Fruit fly (Drosophila melanogaster) whole organism, embryonic: ENCODE measurements around the gene NdufV3.

Experiments used
- B-H1 ChIP-seq: fragments of 200-800 bp; sonication (Bioruptor generic); IDR thresholded peaks from 3 replicates; pipeline ENCODE4 v1.3.6; 2022; ENCODE audit warnings: missing biosample characterization, missing genetic modification characterization
- C15 ChIP-seq: fragments of 200-800 bp; sonication (Bioruptor generic); IDR thresholded peaks from 3 replicates; pipeline ENCODE4 v1.3.6; 2022; ENCODE audit warnings: missing biosample characterization, missing genetic modification characterization
- CG10654 ChIP-seq: fragments of 200-800 bp; sonication (Bioruptor generic); optimal IDR thresholded peaks from 2 replicates; lab custom pipeline; 2016; ENCODE audit warnings: missing biosample characterization, missing genetic modification characterization
- CG11456 ChIP-seq: fragments of 200-800 bp; sonication (Bioruptor generic); IDR thresholded peaks from 3 replicates; pipeline ENCODE4 v1.3.6; 2022; ENCODE audit warnings: missing biosample characterization, missing genetic modification characterization
- CG11723 ChIP-seq: fragments of 200-800 bp; sonication (Bioruptor generic); optimal IDR thresholded peaks from 2 replicates; lab custom pipeline; 2017; ENCODE audit warnings: missing biosample characterization, mild to moderate bottlenecking, missing genetic modification characterization
- CG12659 ChIP-seq: fragments of 200-800 bp; sonication (Bioruptor generic); optimal IDR thresholded peaks from 3 replicates; lab custom pipeline; 2017; ENCODE audit warnings: mild to moderate bottlenecking, missing biosample characterization, missing genetic modification reagents, missing genetic modification characterization
- CG13775 ChIP-seq: fragments of 200-800 bp; sonication (Bioruptor generic); optimal IDR thresholded peaks from 3 replicates; lab custom pipeline; 2017; ENCODE audit warnings: missing biosample characterization, mild to moderate bottlenecking, missing genetic modification characterization
- CG13894 ChIP-seq: fragments of 200-800 bp; sonication (Bioruptor generic); optimal IDR thresholded peaks from 3 replicates; lab custom pipeline; 2018; ENCODE audit warnings: missing biosample characterization, mild to moderate bottlenecking, missing genetic modification characterization, moderate library complexity
- CG17829 ChIP-seq: fragments of 200-800 bp; optimal IDR thresholded peaks from 2 replicates; lab custom pipeline; 2019; ENCODE audit warnings: missing biosample characterization, mild to moderate bottlenecking, missing genetic modification characterization, moderate library complexity
- CG30403 ChIP-seq: fragments of 200-800 bp; sonication (Bioruptor generic); optimal IDR thresholded peaks from 3 replicates; lab custom pipeline; 2016; ENCODE audit warnings: missing biosample characterization, missing genetic modification characterization
- CG31224 ChIP-seq: fragments of 200-800 bp; sonication (Bioruptor generic); IDR thresholded peaks from 2 replicates; pipeline ENCODE4 v1.3.6; 2022; ENCODE audit warnings: missing biosample characterization, missing genetic modification characterization
- CG31441 ChIP-seq: fragments of 200-800 bp; sonication (Bioruptor generic); IDR thresholded peaks from 2 replicates; pipeline ENCODE4 v1.3.6; 2022; ENCODE audit warnings: missing biosample characterization, missing genetic modification characterization
- CG32767 ChIP-seq: fragments of 200-800 bp; sonication (Bioruptor generic); IDR thresholded peaks from 2 replicates; pipeline ENCODE4 v1.3.6; 2022; ENCODE audit warnings: missing biosample characterization, missing genetic modification characterization
- CG34376 ChIP-seq: fragments of 200-800 bp; sonication (Bioruptor generic); optimal IDR thresholded peaks from 2 replicates; lab custom pipeline; 2018; ENCODE audit warnings: missing biosample characterization, mild to moderate bottlenecking, missing genetic modification characterization
- CG4617 ChIP-seq: fragments of 200-800 bp; sonication (Bioruptor generic); optimal IDR thresholded peaks from 3 replicates; lab custom pipeline; 2016; ENCODE audit warnings: missing biosample characterization, missing genetic modification characterization, borderline replicate concordance
- CG4820 ChIP-seq: fragments of 200-800 bp; sonication (Bioruptor generic); optimal IDR thresholded peaks from 3 replicates; lab custom pipeline; 2016; ENCODE audit warnings: missing biosample characterization, missing genetic modification characterization
- CG6683 ChIP-seq: fragments of 200-800 bp; sonication (Bioruptor generic); optimal IDR thresholded peaks from 2 replicates; lab custom pipeline; 2017; ENCODE audit warnings: missing biosample characterization, mild to moderate bottlenecking, missing genetic modification characterization, missing genetic modification reagents
- CG9609 ChIP-seq: fragments of 200-800 bp; sonication (Bioruptor generic); optimal IDR thresholded peaks from 3 replicates; lab custom pipeline; 2016; ENCODE audit warnings: missing biosample characterization, missing genetic modification characterization
- CoRest ChIP-seq: fragments of 200-800 bp; sonication (Bioruptor generic); optimal IDR thresholded peaks from 3 replicates; lab custom pipeline; 2018; ENCODE audit warnings: missing biosample characterization, mild to moderate bottlenecking, missing genetic modification characterization, moderate library complexity
- CrebB ChIP-seq: fragments of 200-800 bp; sonication (Bioruptor generic); optimal IDR thresholded peaks from 3 replicates; lab custom pipeline; 2018; ENCODE audit warnings: missing biosample characterization, mild to moderate bottlenecking, missing genetic modification characterization
- Doc2 ChIP-seq: fragments of 200-800 bp; sonication (Bioruptor generic); IDR thresholded peaks from 2 replicates; pipeline ENCODE4 v1.3.6; 2022; ENCODE audit warnings: missing biosample characterization, missing genetic modification characterization
- E2f2 ChIP-seq: fragments of 200-800 bp; sonication (Bioruptor generic); IDR thresholded peaks from 2 replicates; pipeline ENCODE4 v1.3.6; 2022; ENCODE audit warnings: missing biosample characterization, missing genetic modification characterization
- Hr3 ChIP-seq: fragments of 200-800 bp; sonication (Bioruptor generic); optimal IDR thresholded peaks from 3 replicates; lab custom pipeline; 2016; ENCODE audit warnings: missing biosample characterization, missing genetic modification characterization
- Sin3A ChIP-seq: fragments of >200 bp; optimal IDR thresholded peaks from 2 replicates; lab custom pipeline; 2018
- Stat92E ChIP-seq, 3 experiments: fragments of >200 bp in 2 of 3; fragments of 200-800 bp in 1 of 3; sonication (Bioruptor generic) in 1 of 3; optimal IDR thresholded peaks; 2 replicates each; lab custom pipeline; 2017 to 2019; ENCODE audit warnings: missing biosample characterization in 3 of 3, missing genetic modification characterization in 3 of 3, mild to moderate bottlenecking in 1 of 3, moderate library complexity in 1 of 3
- Vsx1 ChIP-seq: fragments of 200-800 bp; sonication (Bioruptor generic); optimal IDR thresholded peaks from 2 replicates; lab custom pipeline; 2017; ENCODE audit warnings: missing biosample characterization, mild to moderate bottlenecking, missing genetic modification characterization, missing genetic modification reagents
- Xbp1 ChIP-seq: fragments of 200-800 bp; sonication (Bioruptor generic); optimal IDR thresholded peaks from 3 replicates; lab custom pipeline; 2016; ENCODE audit warnings: missing biosample characterization, mild to moderate bottlenecking, missing genetic modification characterization
- ash1 ChIP-seq: fragments of 200-800 bp; sonication (Bioruptor generic); optimal IDR thresholded peaks from 2 replicates; lab custom pipeline; 2018; ENCODE audit warnings: missing biosample characterization, mild to moderate bottlenecking, missing genetic modification characterization
- bbx ChIP-seq: fragments of 200-800 bp; sonication (Bioruptor generic); IDR thresholded peaks from 2 replicates; pipeline ENCODE4 v1.3.6; 2022; ENCODE audit warnings: missing biosample characterization, missing genetic modification characterization; ENCODE audit not compliant: partially characterized antibody
- bigmax ChIP-seq: fragments of 200-800 bp; sonication (Bioruptor generic); optimal IDR thresholded peaks from 2 replicates; lab custom pipeline; 2018; ENCODE audit warnings: missing biosample characterization, mild to moderate bottlenecking, missing genetic modification characterization
- cato ChIP-seq: fragments of 200-800 bp; sonication (Bioruptor generic); optimal IDR thresholded peaks from 2 replicates; lab custom pipeline; 2016; ENCODE audit warnings: missing biosample characterization, missing genetic modification characterization, borderline replicate concordance
- cg ChIP-seq: fragments of 200-800 bp; sonication (Bioruptor generic); optimal IDR thresholded peaks from 3 replicates; lab custom pipeline; 2019; ENCODE audit warnings: missing biosample characterization, mild to moderate bottlenecking, missing genetic modification characterization, moderate library complexity
- chif ChIP-seq, 2 experiments: fragments of 200-800 bp; sonication (Bioruptor generic); optimal IDR thresholded peaks; 3 replicates each; lab custom pipeline; 2016; ENCODE audit warnings: missing biosample characterization in 2 of 2, missing genetic modification characterization in 2 of 2
- dpn ChIP-seq, 2 experiments: fragments of 200-800 bp; sonication (Bioruptor generic); optimal IDR thresholded peaks; 3 replicates each; lab custom pipeline; 2016; ENCODE audit warnings: missing biosample characterization in 2 of 2, missing genetic modification characterization in 2 of 2
- fd102C ChIP-seq: fragments of 200-800 bp; sonication (Bioruptor generic); optimal IDR thresholded peaks from 2 replicates; lab custom pipeline; 2018; ENCODE audit warnings: missing biosample characterization, mild to moderate bottlenecking, missing genetic modification characterization, moderate library complexity
- fru ChIP-seq: fragments of >200 bp; optimal IDR thresholded peaks from 2 replicates; lab custom pipeline; 2017
- gcm2 ChIP-seq: fragments of 200-800 bp; sonication (Bioruptor generic); optimal IDR thresholded peaks from 2 replicates; lab custom pipeline; 2016; ENCODE audit warnings: missing biosample characterization, missing genetic modification characterization
- grn ChIP-seq: fragments of 200-800 bp; sonication (Bioruptor generic); optimal IDR thresholded peaks from 3 replicates; lab custom pipeline; 2017; ENCODE audit warnings: missing biosample characterization, missing genetic modification characterization
- gt ChIP-seq: fragments of 200-800 bp; sonication (Bioruptor generic); IDR thresholded peaks from 2 replicates; pipeline ENCODE4 v1.3.6; 2022; ENCODE audit warnings: missing biosample characterization, missing genetic modification characterization
- inv ChIP-seq: fragments of 200-800 bp; sonication (Bioruptor generic); IDR thresholded peaks from 2 replicates; pipeline ENCODE4 v1.3.6; 2022; ENCODE audit warnings: missing biosample characterization, missing genetic modification characterization; ENCODE audit not compliant: partially characterized antibody
- jigr1 ChIP-seq: fragments of 200-800 bp; sonication (Bioruptor generic); IDR thresholded peaks from 3 replicates; pipeline ENCODE4 v1.3.6; 2022; ENCODE audit warnings: missing biosample characterization, missing genetic modification characterization
- kah ChIP-seq: fragments of 200-800 bp; sonication (Bioruptor generic); optimal IDR thresholded peaks from 2 replicates; lab custom pipeline; 2018; ENCODE audit warnings: missing biosample characterization, mild to moderate bottlenecking, missing genetic modification characterization
- luna ChIP-seq: fragments of 200-800 bp; sonication (Bioruptor generic); optimal IDR thresholded peaks from 2 replicates; lab custom pipeline; 2016; ENCODE audit warnings: missing biosample characterization, missing genetic modification characterization
- org-1 ChIP-seq: fragments of 200-800 bp; sonication (Bioruptor generic); optimal IDR thresholded peaks from 2 replicates; lab custom pipeline; 2017; ENCODE audit warnings: missing biosample characterization, missing genetic modification characterization
- phol ChIP-seq: fragments of 200-800 bp; sonication (Bioruptor generic); optimal IDR thresholded peaks from 3 replicates; lab custom pipeline; 2018; ENCODE audit warnings: missing biosample characterization, mild to moderate bottlenecking, missing genetic modification characterization, moderate library complexity
- pum ChIP-seq: fragments of 200-800 bp; sonication (Bioruptor generic); optimal IDR thresholded peaks from 2 replicates; lab custom pipeline; 2016; ENCODE audit warnings: missing biosample characterization, missing genetic modification characterization
- sc ChIP-seq, 3 experiments: fragments of >200 bp in 2 of 3; fragments of 200-800 bp in 1 of 3; sonication (Bioruptor generic) in 1 of 3; optimal IDR thresholded peaks; 2 replicates in 2 of 3; 3 replicates in 1 of 3; lab custom pipeline; 2017; ENCODE audit warnings: mild to moderate bottlenecking in 1 of 3, missing biosample characterization in 1 of 3, missing genetic modification characterization in 1 of 3, missing genetic modification reagents in 1 of 3
- seq ChIP-seq: fragments of 200-800 bp; sonication (Bioruptor generic); IDR thresholded peaks from 2 replicates; pipeline ENCODE4 v1.3.6; 2022; ENCODE audit warnings: missing biosample characterization, missing genetic modification characterization
- slou ChIP-seq: fragments of 200-800 bp; sonication (Bioruptor generic); optimal IDR thresholded peaks from 3 replicates; lab custom pipeline; 2016; ENCODE audit warnings: missing biosample characterization, missing genetic modification characterization
- unpg ChIP-seq: fragments of 200-800 bp; sonication (Bioruptor generic); optimal IDR thresholded peaks from 3 replicates; lab custom pipeline; 2018; ENCODE audit warnings: missing biosample characterization, mild to moderate bottlenecking, missing genetic modification characterization, moderate library complexity

Gene NdufV3

dm6 chrX:11326213-11326731 is 23.5 kb upstream of the NdufV3 start (continued):
- TF ChIP-seq slou (GFP tag; lab: Kevin White, UChicago) (peak; percentile 51), Xbp1 (GFP tag; lab: Kevin White, UChicago) (peak; percentile 68), CG6683 (GFP tag; lab: Kevin White, UChicago) (peak; percentile 37), CG11723 (GFP tag; lab: Kevin White, UChicago) (peak; percentile 40), Vsx1 (GFP tag; lab: Kevin White, UChicago) (no peak), bigmax (GFP tag; lab: Kevin White, UChicago) (no peak), Sin3A (no peak), gcm2 (peak; percentile 60), CG34376 (GFP tag; lab: Kevin White, UChicago) (peak; percentile 54), cg (GFP tag; lab: Kevin White, UChicago) (no peak), CG12659 (GFP tag; lab: Kevin White, UChicago) (peak; percentile 78), Hr3 (peak; percentile 35), Doc2 (GFP tag; lab: Robert Waterston, UW) (0 out of 2 replicates have a peak, but pooled peaks have one; percentile 6), CrebB (tag; lab: Kevin White, UChicago) (peak; percentile 65), gt (GFP tag; lab: Robert Waterston, UW) (no peak), org-1 (GFP tag; lab: Kevin White, UChicago) (peak; percentile 67), chif (GFP tag; optimal IDR thresholded peaks at IDR 0.05; lab: Kevin White, UChicago) (peak; percentile 23 to 64), dpn (GFP tag; optimal IDR thresholded peaks at IDR 0.05; lab: Kevin White, UChicago) (peak; percentile 63 to 66), CG30403 (peak; percentile 73), CG31441 (GFP tag; lab: Robert Waterston, UW) (peak; percentile 54), inv (GFP tag; lab: Robert Waterston, UW) (no peak), kah (peak; percentile 31), unpg (GFP tag; lab: Kevin White, UChicago) (peak; percentile 76), CG9609 (GFP tag; lab: Kevin White, UChicago) (peak; percentile 66), fd102C (GFP tag; lab: Kevin White, UChicago) (no peak), grn (GFP tag; lab: Kevin White, UChicago) (no peak), CG13775 (GFP tag; lab: Kevin White, UChicago) (peak; percentile 45), E2f2 (GFP tag; lab: Robert Waterston, UW) (peak; percentile 34; the same call in 1 of the 2 replicates), jigr1 (GFP tag; lab: Robert Waterston, UW) (no peak), fru (lab: Kevin White, UChicago) (no peak), CG13894 (tag; lab: Kevin White, UChicago) (peak; percentile 39), CG31224 (no peak), CG32767 (GFP tag; lab: Robert Waterston, UW) (no peak), CG4617 (peak; percentile 3), phol (tag; lab: Kevin White, UChicago) (peak; percentile 74), CG10654 (GFP tag; lab: Kevin White, UChicago) (peak; percentile 29), CG11456 (GFP tag; lab: Robert Waterston, UW) (no peak; the same call in 2 of the 3 replicates), seq (GFP tag; lab: Robert Waterston, UW) (peak; percentile 59; the same call in 1 of the 2 replicates), Stat92E (GFP tag; optimal IDR thresholded peaks at IDR 0.05; lab: Kevin White, UChicago) (no peak), luna (no peak), bbx (GFP tag; lab: Robert Waterston, UW) (no peak), ash1 (GFP tag; lab: Kevin White, UChicago) (no peak), pum (peak; percentile 38), B-H1 (peak; percentile 35; the same call in 2 of the 3 replicates), cato (GFP tag; lab: Kevin White, UChicago) (peak; percentile 17), CG17829 (tag; lab: Kevin White, UChicago) (peak; percentile 48), sc (optimal IDR thresholded peaks at IDR 0.05; lab: Kevin White, UChicago) (no peak), sc (GFP tag; optimal IDR thresholded peaks at IDR 0.05; lab: Kevin White, UChicago) (peak; percentile 34), CG4820 (GFP tag; lab: Kevin White, UChicago) (peak; percentile 51), C15 (peak; percentile 35; the same call in 1 of the 3 replicates), CoRest (tag; lab: Kevin White, UChicago) (peak; percentile 80)
